Fruit fly (Drosophila melanogaster): ENCODE data around the gene Jarid2.
A peak's percentile ranks its signal among the peaks of the same experiment; 100 is the strongest.

Gene Jarid2

dm6 chr3L:9466595-9466994, 10.2 kb upstream of the Jarid2 start:
- no peak for TF ChIP-seq EcR (GFP tag; optimal IDR thresholded peaks at IDR 0.05)
- TF ChIP-seq psq (optimal IDR thresholded peaks at IDR 0.05), result no peak
- TF ChIP-seq CG8478 (optimal IDR thresholded peaks at IDR 0.05), result no peak
- no peak for TF ChIP-seq pan (optimal IDR thresholded peaks at IDR 0.05)
- no peak for TF ChIP-seq Dll (optimal IDR thresholded peaks at IDR 0.05)
- no peak for TF ChIP-seq usp (GFP tag; optimal IDR thresholded peaks at IDR 0.05)

- TF ChIP-seq EcR (GFP tag; optimal IDR thresholded peaks at IDR 0.05), result no peak
- TF ChIP-seq Dll (optimal IDR thresholded peaks at IDR 0.05), result no peak
- TF ChIP-seq pan (optimal IDR thresholded peaks at IDR 0.05), result no peak
- TF ChIP-seq usp (GFP tag; optimal IDR thresholded peaks at IDR 0.05), result no peak
- TF ChIP-seq CG8478 (optimal IDR thresholded peaks at IDR 0.05), result no peak
These were observed 9.6 kb upstream of the Jarid2 start for dm6 chr3L:9467267-9467666.

dm6 chr3L:9467763-9468206, 9.1 kb upstream of the Jarid2 start:
- TF ChIP-seq CG8478 (optimal IDR thresholded peaks at IDR 0.05), result no peak

dm6 chr3L:9468261-9468890, 8.5 kb upstream of the Jarid2 start:
- no peak for TF ChIP-seq psq (optimal IDR thresholded peaks at IDR 0.05)
- no peak for TF ChIP-seq usp (GFP tag; optimal IDR thresholded peaks at IDR 0.05)
- TF ChIP-seq CG8478 (optimal IDR thresholded peaks at IDR 0.05), result no peak
- TF ChIP-seq pan (optimal IDR thresholded peaks at IDR 0.05), result peak; percentile 68

dm6 chr3L:9469079-9469478, 7.8 kb upstream of the Jarid2 start:
- TF ChIP-seq EcR (GFP tag; optimal IDR thresholded peaks at IDR 0.05) (no peak), usp (GFP tag; optimal IDR thresholded peaks at IDR 0.05) (no peak), psq (optimal IDR thresholded peaks at IDR 0.05) (no peak), CG8478 (optimal IDR thresholded peaks at IDR 0.05) (no peak), Dll (optimal IDR thresholded peaks at IDR 0.05) (no peak), pan (optimal IDR thresholded peaks at IDR 0.05) (no peak)

dm6 chr3L:9471151-9471903, 5.5 kb upstream of the Jarid2 start:
- TF ChIP-seq psq (optimal IDR thresholded peaks at IDR 0.05) (no peak), usp (GFP tag; optimal IDR thresholded peaks at IDR 0.05) (no peak), pan (optimal IDR thresholded peaks at IDR 0.05) (no peak), Dll (optimal IDR thresholded peaks at IDR 0.05) (no peak), EcR (GFP tag; optimal IDR thresholded peaks at IDR 0.05) (no peak), CG8478 (optimal IDR thresholded peaks at IDR 0.05) (no peak)

- TF ChIP-seq usp (GFP tag; optimal IDR thresholded peaks at IDR 0.05), result no peak
- TF ChIP-seq pan (optimal IDR thresholded peaks at IDR 0.05), result no peak
- no peak for TF ChIP-seq CG8478 (optimal IDR thresholded peaks at IDR 0.05)
- TF ChIP-seq Dll (optimal IDR thresholded peaks at IDR 0.05), result no peak
- no peak for TF ChIP-seq EcR (GFP tag; optimal IDR thresholded peaks at IDR 0.05)
- TF ChIP-seq psq (optimal IDR thresholded peaks at IDR 0.05), result no peak
These were observed 10.7 kb downstream of the Jarid2 start, which contains the start of gene pall for dm6 chr3L:9487586-9487985. pall (minus strand) TSS chr3L:9487790.

- no peak for TF ChIP-seq EcR (GFP tag; optimal IDR thresholded peaks at IDR 0.05)
- TF ChIP-seq CG8478 (optimal IDR thresholded peaks at IDR 0.05), result no peak
- TF ChIP-seq usp (GFP tag; optimal IDR thresholded peaks at IDR 0.05), result no peak
- no peak for TF ChIP-seq psq (optimal IDR thresholded peaks at IDR 0.05)
- TF ChIP-seq Dll (optimal IDR thresholded peaks at IDR 0.05), result no peak
- TF ChIP-seq pan (optimal IDR thresholded peaks at IDR 0.05), result no peak
These were observed 12.3 kb downstream of the Jarid2 start, which contains the start of gene CG32036 for dm6 chr3L:9489133-9489532. CG32036 (minus strand) TSS chr3L:9489233.

dm6 chr3L:9489627-9490026, 12.8 kb downstream of the Jarid2 start:
- TF ChIP-seq Dll (optimal IDR thresholded peaks at IDR 0.05), result no peak
- TF ChIP-seq pan (optimal IDR thresholded peaks at IDR 0.05), result no peak
- no peak for TF ChIP-seq CG8478 (optimal IDR thresholded peaks at IDR 0.05)
- no peak for TF ChIP-seq psq (optimal IDR thresholded peaks at IDR 0.05)
- TF ChIP-seq EcR (GFP tag; optimal IDR thresholded peaks at IDR 0.05), result no peak
- TF ChIP-seq usp (GFP tag; optimal IDR thresholded peaks at IDR 0.05), result no peak

- TF ChIP-seq pan (optimal IDR thresholded peaks at IDR 0.05) (no peak), CG8478 (optimal IDR thresholded peaks at IDR 0.05) (no peak), usp (GFP tag; optimal IDR thresholded peaks at IDR 0.05) (no peak), psq (optimal IDR thresholded peaks at IDR 0.05) (no peak)
These were observed 13.6 kb downstream of the Jarid2 start for dm6 chr3L:9490432-9490831.

- TF ChIP-seq pan (optimal IDR thresholded peaks at IDR 0.05), result no peak
- no peak for TF ChIP-seq psq (optimal IDR thresholded peaks at IDR 0.05)
These were observed 14.5 kb downstream of the Jarid2 start for dm6 chr3L:9491331-9491730.

- TF ChIP-seq pan (optimal IDR thresholded peaks at IDR 0.05), result no peak
- TF ChIP-seq EcR (GFP tag; optimal IDR thresholded peaks at IDR 0.05), result no peak
- TF ChIP-seq usp (GFP tag; optimal IDR thresholded peaks at IDR 0.05), result no peak
- no peak for TF ChIP-seq CG8478 (optimal IDR thresholded peaks at IDR 0.05)
- no peak for TF ChIP-seq psq (optimal IDR thresholded peaks at IDR 0.05)
- no peak for TF ChIP-seq Dll (optimal IDR thresholded peaks at IDR 0.05)
These were observed 15.3 kb downstream of the Jarid2 start, which contains the start of gene CG32037 for dm6 chr3L:9492115-9492514. CG32037 (minus strand) TSS chr3L:9492215.

- TF ChIP-seq usp (GFP tag; optimal IDR thresholded peaks at IDR 0.05) (no peak), psq (optimal IDR thresholded peaks at IDR 0.05) (no peak), pan (optimal IDR thresholded peaks at IDR 0.05) (no peak), CG8478 (optimal IDR thresholded peaks at IDR 0.05) (no peak), EcR (GFP tag; optimal IDR thresholded peaks at IDR 0.05) (no peak)
These were observed 20.4 kb downstream of the Jarid2 start for dm6 chr3L:9497249-9497648.
